Worm (Caenorhabditis elegans): ENCODE data around the gene ZC239.15.

ZC239.15 gene

DNA sequence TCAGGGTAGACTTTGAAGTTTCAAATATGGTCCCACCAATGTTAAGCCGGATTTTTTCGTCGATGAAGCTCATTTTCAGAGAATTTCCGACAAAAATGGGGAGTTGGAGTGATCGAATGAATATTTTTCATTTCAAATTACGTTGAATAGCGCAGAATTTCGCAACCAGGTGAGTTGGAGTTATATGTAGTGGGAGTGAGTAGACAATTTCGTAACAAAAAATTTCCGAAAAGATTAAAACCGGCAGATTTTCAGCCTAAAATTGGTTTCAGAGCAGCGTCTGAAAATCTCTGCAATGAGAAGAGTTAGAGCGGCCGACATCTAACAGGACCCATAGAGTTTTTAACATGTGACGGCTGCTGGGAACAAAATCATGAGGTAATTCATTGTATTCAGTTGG lies 15.9 kb downstream of the ZC239.15 start, which contains the start of gene sdz-35:
Gene sdz-35 (minus strand): TSS at position 101 of the 400 bp plus-strand sequence.
- TF ChIP-seq gmeb-2 (tag; optimal IDR thresholded peaks at IDR 0.05), result no peak
- TF ChIP-seq lim-6 (tag; optimal IDR thresholded peaks at IDR 0.05), result no peak
- TF ChIP-seq ceh-14 (tag; optimal IDR thresholded peaks at IDR 0.05), result no peak
- TF ChIP-seq odd-2 (tag; optimal IDR thresholded peaks at IDR 0.05), result no peak
- TF ChIP-seq C08G9.2 (tag; optimal IDR thresholded peaks at IDR 0.05), result no peak
- no peak for TF ChIP-seq unc-55 (GFP tag; optimal IDR thresholded peaks at IDR 0.05)
- TF ChIP-seq pqm-1 (tag; optimal IDR thresholded peaks at IDR 0.05), result no peak
- TF ChIP-seq dmd-4 (tag; optimal IDR thresholded peaks at IDR 0.05; ENCODE audit: borderline replicate concordance), result no peak
- no peak for TF ChIP-seq fkh-10 (GFP tag; optimal IDR thresholded peaks at IDR 0.05)
- no peak for TF ChIP-seq K02D7.2 (tag; optimal IDR thresholded peaks at IDR 0.05)
- no peak for TF ChIP-seq unc-42 (tag; optimal IDR thresholded peaks at IDR 0.05)
- TF ChIP-seq hlh-30 (tag; optimal IDR thresholded peaks at IDR 0.05; ENCODE audit: insufficient read depth), result no peak
- no peak for TF ChIP-seq pros-1 (tag; optimal IDR thresholded peaks at IDR 0.05)
- TF ChIP-seq ceh-6 (GFP tag; optimal IDR thresholded peaks at IDR 0.05), result no peak
- no peak for TF ChIP-seq sox-2 (GFP tag; IDR thresholded peaks at IDR 0.05)
- no peak for TF ChIP-seq tbx-7 (tag; optimal IDR thresholded peaks at IDR 0.05)
- no peak for TF ChIP-seq pha-2 (tag; optimal IDR thresholded peaks at IDR 0.05)
- TF ChIP-seq ceh-22 (tag; optimal IDR thresholded peaks at IDR 0.05), result no peak
- no peak for TF ChIP-seq hlh-6 (tag; optimal IDR thresholded peaks at IDR 0.05)

DNA sequence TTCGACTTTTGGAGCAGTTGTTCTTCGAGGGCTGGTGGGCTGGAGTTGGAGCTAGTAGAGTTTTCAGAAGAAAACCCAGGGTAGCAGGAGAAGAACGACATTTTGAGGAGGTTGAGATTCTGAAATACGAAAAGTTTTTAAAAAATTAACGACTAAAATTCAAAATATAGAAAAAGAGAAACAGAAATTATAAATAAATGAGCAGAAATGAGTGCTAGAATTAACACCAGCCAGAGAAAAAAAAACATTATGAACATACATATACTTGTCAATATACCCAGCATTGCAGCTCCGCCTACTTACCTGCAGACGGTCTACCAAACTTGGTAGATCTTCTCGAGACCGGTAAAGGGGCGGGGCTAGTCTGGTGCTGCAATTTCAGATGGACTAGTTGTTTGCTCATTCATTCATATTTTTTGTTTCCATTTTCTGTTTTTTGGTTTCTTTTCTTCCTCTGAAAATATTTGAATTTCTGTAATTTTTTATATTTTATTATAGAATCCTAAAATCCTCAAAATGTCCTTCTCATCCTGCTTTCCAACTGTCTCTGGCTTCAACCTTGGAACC lies 18.0 kb downstream of the ZC239.15 start, which contains the start of the genes ZC239.20 and ZC239.21:
Gene ZC239.20 (minus strand): TSS at position 101 of the 567 bp plus-strand sequence.
Gene ZC239.21 (plus strand): TSS at position 517 of the 567 bp plus-strand sequence.
- TF ChIP-seq syd-9 (tag; optimal IDR thresholded peaks at IDR 0.05) (no peak), ceh-48 (tag; optimal IDR thresholded peaks at IDR 0.05) (no peak), tbx-7 (tag; optimal IDR thresholded peaks at IDR 0.05) (no peak), C08G9.2 (tag; optimal IDR thresholded peaks at IDR 0.05) (no peak), mec-3 (tag; optimal IDR thresholded peaks at IDR 0.05; ENCODE audit: borderline replicate concordance) (no peak), ets-4 (tag; optimal IDR thresholded peaks at IDR 0.05) (no peak), hlh-15 (tag; optimal IDR thresholded peaks at IDR 0.05) (no peak), rnt-1 (tag; optimal IDR thresholded peaks at IDR 0.05) (no peak), fkh-6 (tag; optimal IDR thresholded peaks at IDR 0.05) (no peak), pax-1 (tag; optimal IDR thresholded peaks at IDR 0.05) (no peak), fkh-10 (GFP tag; optimal IDR thresholded peaks at IDR 0.05) (no peak), ceh-6 (GFP tag; optimal IDR thresholded peaks at IDR 0.05) (no peak), lim-6 (tag; optimal IDR thresholded peaks at IDR 0.05) (no peak), ceh-30 (tag; optimal IDR thresholded peaks at IDR 0.05) (no peak), elt-4 (tag; optimal IDR thresholded peaks at IDR 0.05) (no peak), nhr-11 (tag; optimal IDR thresholded peaks at IDR 0.05) (no peak)

DNA sequence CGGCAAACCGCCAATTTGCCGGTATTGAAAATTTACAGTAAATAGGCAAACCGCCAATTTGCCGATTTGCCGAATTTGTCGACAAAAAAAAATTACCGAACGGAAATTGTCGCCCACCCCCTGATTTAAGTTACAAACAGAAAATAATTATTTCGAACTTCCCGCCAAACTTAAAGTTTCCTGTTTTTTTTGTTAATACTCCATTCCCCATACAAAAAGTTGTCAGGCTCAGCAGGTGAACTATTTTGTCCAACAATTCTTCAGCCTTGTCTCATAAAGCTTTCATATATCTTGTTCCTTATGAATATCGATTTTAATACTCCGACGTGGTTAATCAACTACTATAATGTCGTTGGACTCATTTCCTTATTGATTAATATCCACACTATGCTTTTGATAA lies 21.1 kb downstream of the ZC239.15 start, which contains the start of gene sri-50:
Gene sri-50 (plus strand): TSS at position 301 of the 400 bp plus-strand sequence.
- no peak for TF ChIP-seq pat-9 (tag; optimal IDR thresholded peaks at IDR 0.05)
- no peak for TF ChIP-seq pqm-1 (tag; optimal IDR thresholded peaks at IDR 0.05)
- TF ChIP-seq fkh-10 (GFP tag; optimal IDR thresholded peaks at IDR 0.05), result no peak
- TF ChIP-seq npax-4 (tag; optimal IDR thresholded peaks at IDR 0.05), result no peak
- no peak for TF ChIP-seq lin-11 (tag; optimal IDR thresholded peaks at IDR 0.05)

DNA sequence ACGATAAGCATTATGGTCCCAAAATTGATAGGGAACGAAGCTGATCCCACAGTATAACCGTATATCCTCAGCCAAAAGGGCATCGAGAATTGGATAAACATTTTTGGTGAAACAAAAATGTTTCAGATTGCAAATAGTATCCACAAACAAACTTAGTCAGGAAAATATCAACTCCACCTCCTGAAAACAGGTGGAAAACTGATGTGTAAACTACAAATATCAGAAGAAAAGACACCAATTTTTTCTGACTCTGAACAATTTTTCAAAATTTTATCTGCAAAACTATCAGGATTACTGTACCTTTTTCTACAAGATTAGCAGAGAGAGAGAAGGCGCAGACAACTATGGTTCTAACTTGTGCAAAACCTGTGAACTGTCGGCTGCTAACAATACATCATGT lies 22.0 kb downstream of the ZC239.15 start, which contains the start of gene sri-53:
Gene sri-53 (minus strand): TSS at position 101 of the 400 bp plus-strand sequence.
- no peak for TF ChIP-seq lin-11 (tag; optimal IDR thresholded peaks at IDR 0.05)
- no peak for TF ChIP-seq unc-3 (GFP tag; conservative IDR thresholded peaks at IDR 0.05)
- no peak for TF ChIP-seq unc-3 (tag; optimal IDR thresholded peaks at IDR 0.05)
- no peak for TF ChIP-seq unc-86 (tag; optimal IDR thresholded peaks at IDR 0.05)
- TF ChIP-seq lim-6 (tag; optimal IDR thresholded peaks at IDR 0.05), result no peak
- TF ChIP-seq ahr-1 (tag; optimal IDR thresholded peaks at IDR 0.05), result no peak
- no peak for TF ChIP-seq nfya-1 (tag; optimal IDR thresholded peaks at IDR 0.05)
- no peak for TF ChIP-seq nhr-232 (tag; optimal IDR thresholded peaks at IDR 0.05)
- TF ChIP-seq ceh-18 (tag; optimal IDR thresholded peaks at IDR 0.05), result no peak
- no peak for TF ChIP-seq ceh-45 (GFP tag; IDR thresholded peaks at IDR 0.05)
- no peak for TF ChIP-seq ceh-31 (tag; optimal IDR thresholded peaks at IDR 0.05)
- no peak for TF ChIP-seq hlh-6 (tag; optimal IDR thresholded peaks at IDR 0.05)
- TF ChIP-seq ceh-30 (tag; optimal IDR thresholded peaks at IDR 0.05), result no peak
- TF ChIP-seq ztf-16 (tag; optimal IDR thresholded peaks at IDR 0.05), result no peak
- TF ChIP-seq unc-55 (GFP tag; optimal IDR thresholded peaks at IDR 0.05), result no peak
- TF ChIP-seq ceh-22 (tag; optimal IDR thresholded peaks at IDR 0.05), result no peak
- TF ChIP-seq pros-1 (tag; optimal IDR thresholded peaks at IDR 0.05), result no peak

Measured in whole organism, late embryonic.